Worm (Caenorhabditis elegans): Measurements from ENCODE around the gene dyf-2.

dyf-2 gene

ce11 chrIII:13640003-13640499, 46.2 kb downstream of the dyf-2 start:
- no peak for TF ChIP-seq ham-2 (GFP tag; optimal IDR thresholded peaks at IDR 0.05)
- TF ChIP-seq lin-32 (GFP tag; optimal IDR thresholded peaks at IDR 0.05) = no peak
- no peak for TF ChIP-seq tbx-8 (GFP tag; optimal IDR thresholded peaks at IDR 0.05)
- TF ChIP-seq ceh-43 (GFP tag; optimal IDR thresholded peaks at IDR 0.05) = no peak
- no peak for TF ChIP-seq bed-3 (GFP tag; optimal IDR thresholded peaks at IDR 0.05)
- no peak for TF ChIP-seq sptf-1 (tag; optimal IDR thresholded peaks at IDR 0.05)
- no peak for TF ChIP-seq unc-120 (tag; optimal IDR thresholded peaks at IDR 0.05; ENCODE audit: poor library complexity, severe bottlenecking)
- no peak for TF ChIP-seq blmp-1 (tag; optimal IDR thresholded peaks at IDR 0.05)
- no peak for TF ChIP-seq ceh-83 (GFP tag; optimal IDR thresholded peaks at IDR 0.05)
- TF ChIP-seq nhr-76 (tag; optimal IDR thresholded peaks at IDR 0.05) = no peak
- TF ChIP-seq elt-1 (tag; optimal IDR thresholded peaks at IDR 0.05; ENCODE audit: borderline replicate concordance, insufficient read depth) = no peak
- TF ChIP-seq nhr-237 (tag; optimal IDR thresholded peaks at IDR 0.05) = no peak
- TF ChIP-seq unc-62 (GFP tag; optimal IDR thresholded peaks at IDR 0.05) = no peak
- TF ChIP-seq cnd-1 (tag; optimal IDR thresholded peaks at IDR 0.05) = no peak
- no peak for TF ChIP-seq lin-13 (tag; optimal IDR thresholded peaks at IDR 0.05)
- TF ChIP-seq ces-1 (GFP tag; optimal IDR thresholded peaks at IDR 0.05) = no peak

ce11 chrIII:13637681-13638080, 48.6 kb downstream of the dyf-2 start:
- TF ChIP-seq ces-1 (GFP tag; optimal IDR thresholded peaks at IDR 0.05) (peak; percentile 91), cnd-1 (tag; optimal IDR thresholded peaks at IDR 0.05) (no peak), ceh-43 (GFP tag; optimal IDR thresholded peaks at IDR 0.05) (no peak), ceh-83 (GFP tag; optimal IDR thresholded peaks at IDR 0.05) (no peak), nhr-2 (tag; optimal IDR thresholded peaks at IDR 0.05) (no peak)

- TF ChIP-seq bed-3 (GFP tag; optimal IDR thresholded peaks at IDR 0.05) = no peak
- peak; percentile 74 for TF ChIP-seq ces-1 (GFP tag; optimal IDR thresholded peaks at IDR 0.05)
- peak; percentile 34 for TF ChIP-seq hlh-1 (tag; optimal IDR thresholded peaks at IDR 0.05)
- TF ChIP-seq unc-120 (tag; optimal IDR thresholded peaks at IDR 0.05; ENCODE audit: poor library complexity, severe bottlenecking) = peak; percentile 53
- peak; percentile 85 for TF ChIP-seq unc-62 (GFP tag; optimal IDR thresholded peaks at IDR 0.05)
These were observed 50.4 kb downstream of the dyf-2 start for ce11 chrIII:13635730-13636360.

ce11 chrIII:13635235-13635634, 51.0 kb downstream of the dyf-2 start:
- TF ChIP-seq zip-8 (tag; optimal IDR thresholded peaks at IDR 0.05) (no peak), unc-62 (GFP tag; optimal IDR thresholded peaks at IDR 0.05) (peak; percentile 23), hlh-1 (tag; optimal IDR thresholded peaks at IDR 0.05) (peak; percentile 71)

- TF ChIP-seq ces-1 (GFP tag; optimal IDR thresholded peaks at IDR 0.05) (peak; percentile 38), unc-120 (tag; optimal IDR thresholded peaks at IDR 0.05; ENCODE audit: poor library complexity, severe bottlenecking) (no peak)
These were observed 52.4 kb downstream of the dyf-2 start for ce11 chrIII:13633826-13634225.

- TF ChIP-seq ceh-43 (GFP tag; optimal IDR thresholded peaks at IDR 0.05) (no peak), mep-1 (tag; optimal IDR thresholded peaks at IDR 0.05) (no peak), flh-1 (GFP tag; optimal IDR thresholded peaks at IDR 0.05) (no peak), mab-5 (tag; optimal IDR thresholded peaks at IDR 0.05) (no peak), tbx-8 (GFP tag; optimal IDR thresholded peaks at IDR 0.05) (no peak), ceh-83 (GFP tag; optimal IDR thresholded peaks at IDR 0.05) (no peak)
These were observed 55.5 kb downstream of the dyf-2 start, which contains the start of gene arrd-17 for ce11 chrIII:13630708-13631107. Gene arrd-17, minus strand, starts transcription at chrIII:13630808.

- TF ChIP-seq unc-39 (tag; optimal IDR thresholded peaks at IDR 0.05) = no peak
- no peak for TF ChIP-seq nhr-2 (tag; optimal IDR thresholded peaks at IDR 0.05)
- TF ChIP-seq elt-1 (tag; optimal IDR thresholded peaks at IDR 0.05; ENCODE audit: borderline replicate concordance, insufficient read depth) = no peak
- TF ChIP-seq ceh-39 (tag; optimal IDR thresholded peaks at IDR 0.05) = no peak
- TF ChIP-seq unc-120 (tag; optimal IDR thresholded peaks at IDR 0.05; ENCODE audit: poor library complexity, severe bottlenecking) = no peak
- no peak for TF ChIP-seq flh-1 (GFP tag; optimal IDR thresholded peaks at IDR 0.05)
- no peak for TF ChIP-seq lin-13 (tag; optimal IDR thresholded peaks at IDR 0.05)
- no peak for TF ChIP-seq mab-5 (tag; optimal IDR thresholded peaks at IDR 0.05)
- TF ChIP-seq cnd-1 (tag; optimal IDR thresholded peaks at IDR 0.05) = no peak
- no peak for TF ChIP-seq ceh-83 (GFP tag; optimal IDR thresholded peaks at IDR 0.05)
- no peak for TF ChIP-seq elt-3 (tag; optimal IDR thresholded peaks at IDR 0.05)
- TF ChIP-seq ztf-11 (tag; optimal IDR thresholded peaks at IDR 0.05) = no peak
- TF ChIP-seq nhr-12 (tag; optimal IDR thresholded peaks at IDR 0.05) = no peak
These were observed 59.6 kb downstream of the dyf-2 start, which contains the start of gene T12D8.5 for ce11 chrIII:13626692-13627091. Gene T12D8.5, minus strand, starts transcription at chrIII:13626786.

Data from whole organism, mixed stage, embryonic.